Fruit fly (Drosophila melanogaster) whole organism, adult: ENCODE data around the gene Sumo.

ENCODE experiments used
- CG11617 ChIP-seq: fragments of 200-800 bp; sonication (Bioruptor generic); optimal IDR thresholded peaks from 2 replicates; lab custom pipeline; 2017; ENCODE audit warnings: mild to moderate bottlenecking, missing biosample characterization, missing genetic modification reagents, missing genetic modification characterization
- CG12768 ChIP-seq: fragments of 200-800 bp; sonication (Bioruptor generic); optimal IDR thresholded peaks from 2 replicates; lab custom pipeline; 2017; ENCODE audit warnings: missing biosample characterization, missing genetic modification characterization, mild to moderate bottlenecking, moderate library complexity, missing genetic modification reagents
- CG14711 ChIP-seq: fragments of 200-800 bp; sonication (Bioruptor generic); optimal IDR thresholded peaks from 2 replicates; lab custom pipeline; 2018; ENCODE audit warnings: missing biosample characterization, mild to moderate bottlenecking, missing genetic modification characterization, moderate library complexity
- CG1620 ChIP-seq: fragments of 200-800 bp; sonication (Bioruptor generic); optimal IDR thresholded peaks from 2 replicates; lab custom pipeline; 2016; ENCODE audit warnings: missing biosample characterization, missing genetic modification characterization
- CG33017 ChIP-seq: fragments of 200-800 bp; sonication (Bioruptor generic); optimal IDR thresholded peaks from 2 replicates; lab custom pipeline; 2018; ENCODE audit warnings: missing biosample characterization, mild to moderate bottlenecking, missing genetic modification characterization, moderate library complexity
- CG5204 ChIP-seq: fragments of 200-800 bp; sonication (Bioruptor generic); optimal IDR thresholded peaks from 2 replicates; lab custom pipeline; 2016; ENCODE audit warnings: missing biosample characterization, missing genetic modification characterization
- CG7045 ChIP-seq: fragments of 200-800 bp; sonication (Bioruptor generic); optimal IDR thresholded peaks from 2 replicates; lab custom pipeline; 2017; ENCODE audit warnings: missing biosample characterization, mild to moderate bottlenecking, missing genetic modification characterization
- CG7101 ChIP-seq: fragments of 200-800 bp; sonication (Bioruptor generic); optimal IDR thresholded peaks from 2 replicates; lab custom pipeline; 2018; ENCODE audit warnings: missing biosample characterization, mild to moderate bottlenecking, missing genetic modification characterization, moderate library complexity
- Clk ChIP-seq: fragments of 200-800 bp; sonication (Bioruptor generic); optimal IDR thresholded peaks from 2 replicates; lab custom pipeline; 2017; ENCODE audit warnings: missing biosample characterization, missing genetic modification characterization
- Crg-1 ChIP-seq: fragments of 200-800 bp; sonication (Bioruptor generic); optimal IDR thresholded peaks from 2 replicates; lab custom pipeline; 2016; ENCODE audit warnings: missing biosample characterization, missing genetic modification characterization
- Hr96 ChIP-seq: fragments of 200-800 bp; sonication (Bioruptor generic); optimal IDR thresholded peaks from 2 replicates; lab custom pipeline; 2016; ENCODE audit warnings: missing biosample characterization, missing genetic modification characterization
- Mnt ChIP-seq: fragments of 200-800 bp; sonication (Bioruptor generic); optimal IDR thresholded peaks from 2 replicates; lab custom pipeline; 2016; ENCODE audit warnings: missing biosample characterization, mild to moderate bottlenecking, missing genetic modification characterization
- bab1 ChIP-seq: fragments of 200-800 bp; sonication (Bioruptor generic); optimal IDR thresholded peaks from 3 replicates; lab custom pipeline; 2019; ENCODE audit warnings: missing biosample characterization, mild to moderate bottlenecking, missing genetic modification characterization, moderate library complexity
- cic ChIP-seq: fragments of 200-800 bp; sonication (Bioruptor generic); optimal IDR thresholded peaks from 2 replicates; lab custom pipeline; 2017; ENCODE audit warnings: missing biosample characterization, mild to moderate bottlenecking, missing genetic modification characterization, moderate library complexity
- cnc ChIP-seq, 2 experiments: fragments of >200 bp; optimal IDR thresholded peaks; 2 replicates each; lab custom pipeline; 2017
- kay ChIP-seq: fragments of 200-800 bp; sonication (Bioruptor generic); peaks from one replicate; lab custom pipeline; 2016; ENCODE audit warnings: missing biosample characterization, missing genetic modification characterization, borderline replicate concordance
- ovo ChIP-seq: fragments of 200-800 bp; sonication (Bioruptor generic); optimal IDR thresholded peaks from 2 replicates; lab custom pipeline; 2016; ENCODE audit warnings: missing biosample characterization, missing genetic modification characterization
- pad ChIP-seq: fragments of 200-800 bp; sonication (Bioruptor generic); optimal IDR thresholded peaks from 3 replicates; lab custom pipeline; 2017; ENCODE audit warnings: missing biosample characterization, missing genetic modification characterization, mild to moderate bottlenecking, moderate library complexity, missing genetic modification reagents
- tj ChIP-seq: fragments of 200-800 bp; sonication (Bioruptor generic); optimal IDR thresholded peaks from 3 replicates; lab custom pipeline; 2017; ENCODE audit warnings: missing biosample characterization, mild to moderate bottlenecking, missing genetic modification characterization, moderate library complexity
- toe ChIP-seq: fragments of 200-800 bp; sonication (Bioruptor generic); optimal IDR thresholded peaks from 2 replicates; lab custom pipeline; 2016; ENCODE audit warnings: missing biosample characterization, missing genetic modification characterization

Sumo gene

DNA sequence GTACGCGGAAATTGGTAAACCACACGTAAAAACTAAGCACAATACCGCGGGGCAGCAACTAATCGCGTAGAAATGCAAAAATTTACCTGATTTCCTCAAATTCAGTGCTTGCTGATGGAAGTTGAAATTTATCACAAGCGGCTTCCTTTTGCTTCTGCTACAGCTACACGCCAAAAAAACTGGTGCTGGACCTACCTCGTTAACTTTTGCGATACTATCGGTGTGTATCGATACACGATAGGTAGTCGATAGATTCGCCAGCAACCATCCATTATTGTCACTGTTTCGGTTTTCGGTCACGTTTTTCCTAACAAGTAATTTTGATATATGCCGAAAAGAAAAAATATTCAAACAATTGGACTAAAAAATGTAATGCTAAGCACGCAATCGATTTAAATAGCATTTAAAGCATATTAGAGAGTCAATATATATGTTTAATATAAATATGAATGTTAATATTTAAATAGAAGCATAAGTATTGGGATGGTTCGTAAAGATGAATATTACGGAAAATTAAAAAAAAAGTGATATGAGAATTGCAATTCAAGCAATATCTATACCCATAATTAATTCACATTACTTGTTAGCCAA lies at the start of gene Sumo:
Sumo (minus strand) TSS at position 223 of the 591 bp plus-strand sequence.
- no peak for TF ChIP-seq CG1620
- no peak for TF ChIP-seq ovo
- no peak for TF ChIP-seq kay (GFP tag; lab: Kevin White, UChicago)
- TF ChIP-seq CG33017 (tag; lab: Kevin White, UChicago): no peak
- TF ChIP-seq CG14711 (tag; lab: Kevin White, UChicago): no peak
- no peak for TF ChIP-seq CG7045
- peak; percentile 72 for TF ChIP-seq Hr96 (GFP tag; lab: Kevin White, UChicago)
- TF ChIP-seq tj (GFP tag; lab: Kevin White, UChicago): no peak
- no peak for TF ChIP-seq cnc (optimal IDR thresholded peaks at IDR 0.05; lab: Kevin White, UChicago)
- no peak for TF ChIP-seq toe (GFP tag; lab: Kevin White, UChicago)
- TF ChIP-seq cic (GFP tag; lab: Kevin White, UChicago): no peak
- TF ChIP-seq CG12768: no peak
- peak; percentile 22 for TF ChIP-seq pad (GFP tag; lab: Kevin White, UChicago)
- TF ChIP-seq Clk (GFP tag; lab: Kevin White, UChicago): peak; percentile 14
- TF ChIP-seq CG7101 (tag; lab: Kevin White, UChicago): no peak
- no peak for TF ChIP-seq CG5204 (GFP tag; lab: Kevin White, UChicago)
- TF ChIP-seq bab1: peak; percentile 11
- TF ChIP-seq Mnt (GFP tag; lab: Kevin White, UChicago): peak; percentile 37
- no peak for TF ChIP-seq Crg-1 (GFP tag; lab: Kevin White, UChicago)
- no peak for TF ChIP-seq CG11617

DNA sequence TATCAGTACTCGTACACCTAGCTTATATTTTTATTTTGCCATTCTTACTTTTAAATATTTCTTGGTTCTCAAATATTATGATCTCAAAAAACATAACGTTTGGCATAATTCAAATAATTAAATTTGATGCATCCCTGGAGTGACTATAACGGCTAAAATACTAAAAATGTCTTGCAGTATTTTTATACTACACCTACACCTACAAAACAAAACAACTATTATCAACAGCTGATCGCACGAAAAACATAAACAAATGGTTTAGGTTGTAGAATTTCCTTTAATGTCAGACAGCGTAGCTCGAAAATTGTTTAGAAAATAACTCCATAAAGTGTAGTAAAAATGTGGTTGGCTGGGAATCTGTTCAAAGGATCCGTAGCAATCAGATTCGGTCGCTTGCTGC lies 45.7 kb upstream of the Sumo start, which contains the start of gene CG43322:
CG43322 (plus strand) TSS at position 240 of the 400 bp plus-strand sequence.
- no peak for TF ChIP-seq toe (GFP tag; lab: Kevin White, UChicago)
- no peak for TF ChIP-seq Crg-1 (GFP tag; lab: Kevin White, UChicago)
- TF ChIP-seq CG5204 (GFP tag; lab: Kevin White, UChicago): no peak
- TF ChIP-seq CG33017 (tag; lab: Kevin White, UChicago): no peak
- no peak for TF ChIP-seq cic (GFP tag; lab: Kevin White, UChicago)
- no peak for TF ChIP-seq ovo
- TF ChIP-seq CG7101 (tag; lab: Kevin White, UChicago): no peak
- TF ChIP-seq cnc (optimal IDR thresholded peaks at IDR 0.05; lab: Kevin White, UChicago): no peak
- no peak for TF ChIP-seq CG11617
- TF ChIP-seq Clk (GFP tag; lab: Kevin White, UChicago): no peak
- no peak for TF ChIP-seq bab1
- TF ChIP-seq CG7045: no peak
- no peak for TF ChIP-seq tj (GFP tag; lab: Kevin White, UChicago)

DNA sequence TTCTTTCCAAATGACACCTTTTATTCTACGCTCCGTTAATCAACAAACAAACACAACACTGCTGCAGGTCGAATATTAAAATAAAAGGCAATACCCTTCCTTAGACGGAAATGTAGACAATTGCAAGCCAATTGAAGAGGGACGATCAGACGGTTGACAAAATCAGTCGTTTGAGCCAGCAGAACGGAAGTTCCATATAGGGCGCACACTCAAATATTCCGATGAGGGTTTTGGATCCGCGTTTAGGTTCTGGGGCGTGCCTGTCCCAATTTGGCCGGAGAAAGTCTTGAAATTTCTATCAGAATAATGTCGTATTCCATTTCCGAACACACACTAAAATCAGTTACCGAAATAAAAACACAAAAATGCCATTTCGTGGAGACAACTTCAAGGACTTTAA lies 44.5 kb upstream of the Sumo start, which contains the start of gene CG43321:
CG43321 (plus strand) TSS at position 301 of the 400 bp plus-strand sequence.
- no peak for TF ChIP-seq CG7101 (tag; lab: Kevin White, UChicago)
- no peak for TF ChIP-seq tj (GFP tag; lab: Kevin White, UChicago)
- TF ChIP-seq ovo: no peak
- TF ChIP-seq CG14711 (tag; lab: Kevin White, UChicago): no peak
- TF ChIP-seq CG11617: no peak
- TF ChIP-seq CG7045: no peak
- no peak for TF ChIP-seq CG1620
- no peak for TF ChIP-seq toe (GFP tag; lab: Kevin White, UChicago)
- TF ChIP-seq CG12768: no peak
- no peak for TF ChIP-seq cic (GFP tag; lab: Kevin White, UChicago)
- no peak for TF ChIP-seq Mnt (GFP tag; lab: Kevin White, UChicago)
- no peak for TF ChIP-seq Crg-1 (GFP tag; lab: Kevin White, UChicago)
- TF ChIP-seq Clk (GFP tag; lab: Kevin White, UChicago): no peak
- no peak for TF ChIP-seq kay (GFP tag; lab: Kevin White, UChicago)
- TF ChIP-seq CG5204 (GFP tag; lab: Kevin White, UChicago): no peak
- TF ChIP-seq cnc (optimal IDR thresholded peaks at IDR 0.05; lab: Kevin White, UChicago): no peak
- TF ChIP-seq Hr96 (GFP tag; lab: Kevin White, UChicago): no peak

DNA sequence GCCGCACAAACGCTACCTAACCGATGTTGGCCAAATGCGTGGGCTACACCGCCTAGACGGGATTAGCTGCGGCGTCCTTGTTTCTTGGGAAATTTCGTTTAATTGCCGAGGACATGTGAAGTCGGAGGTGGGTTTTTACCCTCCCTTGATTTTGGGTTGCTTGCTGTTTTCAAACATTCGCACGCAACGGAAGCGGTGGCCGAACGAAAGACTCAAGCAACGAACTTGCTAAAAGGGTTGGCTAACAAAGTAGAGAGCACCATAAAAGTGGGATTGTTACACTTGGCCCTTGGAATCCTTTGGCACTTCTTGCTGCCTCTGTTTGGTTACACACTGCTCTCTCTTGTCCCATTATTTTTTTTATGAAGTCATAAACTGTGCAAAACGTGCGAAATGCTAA lies 43.1 kb upstream of the Sumo start:
- no peak for TF ChIP-seq cnc (optimal IDR thresholded peaks at IDR 0.05; lab: Kevin White, UChicago)
- no peak for TF ChIP-seq CG33017 (tag; lab: Kevin White, UChicago)

DNA sequence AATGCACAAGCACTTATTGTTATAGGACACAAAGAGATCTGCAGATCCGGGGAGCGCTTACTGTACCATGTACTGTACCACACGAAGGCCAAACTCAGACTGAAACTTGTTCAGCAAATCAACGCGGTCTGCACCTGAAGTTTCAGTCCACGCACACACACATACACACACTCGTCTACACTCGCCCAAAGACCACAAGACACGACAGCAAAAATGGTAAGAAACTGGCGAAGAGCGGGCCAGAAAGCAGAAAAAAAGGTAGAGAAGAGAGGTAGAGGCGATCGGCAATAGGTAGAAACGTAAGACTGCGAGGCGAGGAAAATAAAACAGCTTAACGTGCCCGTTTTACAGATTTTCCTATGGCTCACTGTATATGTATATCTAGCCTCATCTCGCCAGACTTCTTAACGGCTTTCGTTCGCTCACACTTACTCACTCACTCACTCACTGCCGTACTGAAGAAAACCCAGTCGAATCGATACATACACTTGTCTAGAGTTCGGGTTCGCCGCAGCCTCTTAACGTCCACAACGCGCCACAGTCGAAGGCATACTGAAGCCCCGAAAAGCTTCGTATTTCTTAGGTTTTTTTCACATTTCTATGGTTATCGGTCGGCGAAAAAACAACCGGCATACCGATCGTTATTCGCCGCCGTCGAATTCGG lies 42.5 kb upstream of the Sumo start, which contains the start of gene uif:
uif (minus strand) TSS at position 553 of the 664 bp plus-strand sequence.
- TF ChIP-seq CG5204 (GFP tag; lab: Kevin White, UChicago) (no peak), Crg-1 (GFP tag; lab: Kevin White, UChicago) (no peak), CG11617 (no peak), toe (GFP tag; lab: Kevin White, UChicago) (no peak), CG12768 (no peak), Mnt (GFP tag; lab: Kevin White, UChicago) (no peak), cnc (optimal IDR thresholded peaks at IDR 0.05; lab: Kevin White, UChicago) (no peak), pad (GFP tag; lab: Kevin White, UChicago) (no peak)

DNA sequence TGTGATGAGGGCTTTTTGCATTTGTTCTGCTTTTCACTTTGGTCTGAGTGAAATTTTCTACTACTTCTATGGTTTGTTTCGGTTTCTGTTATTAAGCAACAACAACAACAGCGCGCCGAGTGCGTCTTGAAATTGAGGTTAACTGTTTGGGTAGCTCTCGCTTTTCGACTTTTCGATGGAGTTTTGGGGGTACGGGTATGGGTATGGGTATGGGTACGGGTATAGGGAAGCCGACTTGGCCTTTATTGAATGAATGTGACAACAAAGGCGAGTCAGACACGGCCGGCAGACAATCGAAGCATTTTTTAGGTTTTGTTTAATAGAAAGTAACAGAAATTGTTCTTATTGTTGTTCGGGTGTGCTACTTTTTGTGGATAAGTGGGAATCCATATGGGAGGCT lies 40.1 kb upstream of the Sumo start:
- no peak for TF ChIP-seq CG7101 (tag; lab: Kevin White, UChicago)
- no peak for TF ChIP-seq pad (GFP tag; lab: Kevin White, UChicago)
- TF ChIP-seq toe (GFP tag; lab: Kevin White, UChicago): no peak
- TF ChIP-seq Mnt (GFP tag; lab: Kevin White, UChicago): no peak
